Fruit fly (Drosophila melanogaster) Kc167 (cell line): ENCODE data around the gene CG16974.

Experiments used
- Myc ChIP-seq: fragments of >200 bp; optimal IDR thresholded peaks from 2 replicates; lab custom pipeline; 2017; ENCODE audit warnings: missing external identifiers
- Sin3A ChIP-seq: fragments of >200 bp; optimal IDR thresholded peaks from 2 replicates; lab custom pipeline; 2018; ENCODE audit warnings: missing external identifiers
- psq ChIP-seq: fragments of >200 bp; optimal IDR thresholded peaks from 2 replicates; lab custom pipeline; 2017; ENCODE audit warnings: missing external identifiers
- ttk ChIP-seq: sonication (Bioruptor generic); optimal IDR thresholded peaks from 2 replicates; lab custom pipeline; 2017; ENCODE audit warnings: missing external identifiers

- TF ChIP-seq Sin3A (lab: Kevin White, UChicago) (no peak), ttk (lab: Kevin White, UChicago) (no peak), psq (lab: Kevin White, UChicago) (no peak), Myc (lab: Kevin White, UChicago) (no peak)
Measured at dm6 chr2L:13143522-13143921, 48.3 kb downstream of the CG16974 start, which contains the start of gene CG16978.
